Worm (Caenorhabditis elegans): Measurements from ENCODE around the gene str-86.

DNA sequence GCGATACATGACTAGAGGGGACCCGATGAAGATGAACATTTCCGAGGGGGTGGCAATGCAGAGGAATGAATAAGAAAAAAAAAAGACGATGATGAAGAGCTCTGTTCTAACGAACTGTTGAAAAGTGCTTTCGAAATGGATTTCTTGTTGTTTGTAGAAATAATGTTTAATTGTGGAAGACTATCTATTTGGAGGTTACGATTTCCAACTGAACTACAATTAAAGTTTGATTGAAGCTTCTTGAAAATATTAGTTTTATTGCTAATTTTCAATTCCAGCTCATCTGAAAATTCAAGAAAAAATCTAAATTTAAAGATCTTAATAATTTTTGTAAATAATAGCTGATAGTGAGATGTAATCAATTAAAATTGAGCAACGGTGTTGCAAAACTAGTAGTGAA is 39.0 kb downstream of the str-86 start:
- no peak for TF ChIP-seq ztf-29 (GFP tag; IDR thresholded peaks at IDR 0.05)
- no peak for TF ChIP-seq T22C8.4 (GFP tag; IDR thresholded peaks at IDR 0.05)
- no peak for TF ChIP-seq klf-2 (GFP tag; conservative IDR thresholded peaks at IDR 0.05)
- no peak for TF ChIP-seq flt-1 (GFP tag; IDR thresholded peaks at IDR 0.05)
